Worm (Caenorhabditis elegans) whole organism, early embryonic: ENCODE results near the gene chil-8.

Experiments
- B0310.2 ChIP-seq: sonication (generic microtip); optimal IDR thresholded peaks from 2 replicates; lab custom pipeline; 2016; ENCODE audit warnings: mild to moderate bottlenecking, missing genetic modification characterization, missing compliant biosample characterization
- F13C5.2 ChIP-seq: sonication (generic microtip); optimal IDR thresholded peaks from 2 replicates; lab custom pipeline; 2017; ENCODE audit warnings: mild to moderate bottlenecking, missing genetic modification characterization, inconsistent platforms, missing compliant biosample characterization
- aly-1 ChIP-seq: sonication (generic microtip); optimal IDR thresholded peaks from 2 replicates; lab custom pipeline; 2016; ENCODE audit warnings: missing genetic modification characterization, missing compliant biosample characterization
- ama-1 ChIP-seq: fragments of 150-350 bp; optimal IDR thresholded peaks from 2 replicates; lab custom pipeline; 2014
- ceh-13 ChIP-seq: fragments of 200-800 bp; sonication (Bioruptor generic); optimal IDR thresholded peaks from 2 replicates; lab custom pipeline; 2018; ENCODE audit warnings: mild to moderate bottlenecking, missing genetic modification characterization, missing compliant biosample characterization
- ceh-36 ChIP-seq: sonication (generic microtip); optimal IDR thresholded peaks from 2 replicates; lab custom pipeline; 2016; ENCODE audit warnings: missing genetic modification characterization, inconsistent platforms, missing compliant biosample characterization
- ets-7 ChIP-seq: sonication (generic microtip); optimal IDR thresholded peaks from 2 replicates; lab custom pipeline; 2016; ENCODE audit warnings: missing genotype, missing genetic modification characterization, missing compliant biosample characterization
- flt-1 ChIP-seq: fragments of 200-800 bp; sonication (Bioruptor generic); IDR thresholded peaks from 2 replicates; pipeline ENCODE4 v1.3.6; 2022; ENCODE audit warnings: missing genetic modification characterization, missing compliant biosample characterization
- hmbx-1 ChIP-seq: sonication (generic microtip); optimal IDR thresholded peaks from 2 replicates; lab custom pipeline; 2016; ENCODE audit warnings: mild to moderate bottlenecking, missing genetic modification characterization, missing compliant biosample characterization
- hmg-4 ChIP-seq: fragments of 200-800 bp; sonication (Bioruptor generic); optimal IDR thresholded peaks from 2 replicates; lab custom pipeline; 2018; ENCODE audit warnings: mild to moderate bottlenecking, missing genetic modification characterization, missing compliant biosample characterization
- hnd-1 ChIP-seq: sonication (generic microtip); optimal IDR thresholded peaks from 2 replicates; lab custom pipeline; 2016; ENCODE audit warnings: missing genetic modification characterization, missing compliant biosample characterization
- pes-1 ChIP-seq: fragments of 200-800 bp; sonication (Bioruptor generic); IDR thresholded peaks from 2 replicates; pipeline ENCODE4 v1.3.6; 2022; ENCODE audit warnings: missing genetic modification reagents, missing genetic modification characterization, missing compliant biosample characterization
- scrt-1 ChIP-seq: fragments of 200-800 bp; sonication (Bioruptor generic); IDR thresholded peaks from 2 replicates; pipeline ENCODE4 v1.3.6; 2022; ENCODE audit warnings: missing genetic modification characterization, missing compliant biosample characterization
- sea-1 ChIP-seq: fragments of 200-800 bp; sonication (Bioruptor generic); conservative IDR thresholded peaks from 2 replicates; pipeline ENCODE4 v1.3.6; 2022; ENCODE audit warnings: missing genetic modification characterization, missing compliant biosample characterization
- tbx-11 ChIP-seq: fragments of 200-800 bp; sonication (Bioruptor generic); IDR thresholded peaks from 2 replicates; pipeline ENCODE4 v1.3.6; 2022; ENCODE audit warnings: missing genetic modification characterization, missing compliant biosample characterization
- tbx-37 ChIP-seq: fragments of 200-800 bp; sonication (Bioruptor generic); conservative IDR thresholded peaks from 2 replicates; pipeline ENCODE4 v1.3.6; 2022; ENCODE audit warnings: missing genetic modification reagents, missing genetic modification characterization, missing compliant biosample characterization
- tra-4 ChIP-seq: sonication (generic microtip); optimal IDR thresholded peaks from 2 replicates; lab custom pipeline; 2017; ENCODE audit warnings: missing genetic modification characterization, missing compliant biosample characterization

The chil-8 gene

ce11 chrII:9862147-9862546 is 10.7 kb downstream of the chil-8 start, which contains the start of gene C08H9.18:
TSS of gene C08H9.18 (minus strand) at chrII:9862247.
- no peak for TF ChIP-seq sea-1 (GFP tag; lab: Robert Waterston, UW)
- TF ChIP-seq F13C5.2 (tag; lab: Kevin White, UChicago), result no peak
- TF ChIP-seq ama-1 (lab: Kevin White, UChicago), result no peak
- TF ChIP-seq ceh-36, result no peak
- no peak for TF ChIP-seq ets-7
- TF ChIP-seq flt-1 (GFP tag; lab: Robert Waterston, UW), result no peak
- no peak for TF ChIP-seq hnd-1 (tag; lab: Kevin White, UChicago)
- TF ChIP-seq tbx-11 (GFP tag; lab: Robert Waterston, UW), result no peak
- no peak for TF ChIP-seq tra-4 (tag; lab: Kevin White, UChicago)
- no peak for TF ChIP-seq hmbx-1 (tag; lab: Kevin White, UChicago)
- TF ChIP-seq B0310.2 (tag; lab: Kevin White, UChicago), result no peak
- TF ChIP-seq pes-1 (GFP tag; lab: Robert Waterston, UW), result no peak
- TF ChIP-seq aly-1, result no peak
- TF ChIP-seq tbx-37 (GFP tag; lab: Robert Waterston, UW), result no peak
- TF ChIP-seq scrt-1 (GFP tag; lab: Robert Waterston, UW), result no peak
- no peak for TF ChIP-seq ceh-13 (GFP tag; lab: Kevin White, UChicago)
- no peak for TF ChIP-seq hmg-4

- TF ChIP-seq F13C5.2 (tag; lab: Kevin White, UChicago) (no peak), ama-1 (lab: Kevin White, UChicago) (no peak), flt-1 (GFP tag; lab: Robert Waterston, UW) (no peak), aly-1 (no peak), hmg-4 (no peak), tra-4 (tag; lab: Kevin White, UChicago) (no peak), tbx-37 (GFP tag; lab: Robert Waterston, UW) (no peak), ceh-36 (no peak), scrt-1 (GFP tag; lab: Robert Waterston, UW) (no peak), ets-7 (no peak), sea-1 (GFP tag; lab: Robert Waterston, UW) (no peak), ceh-13 (GFP tag; lab: Kevin White, UChicago) (no peak), tbx-11 (GFP tag; lab: Robert Waterston, UW) (no peak), hmbx-1 (tag; lab: Kevin White, UChicago) (no peak)
These were observed 11.5 kb downstream of the chil-8 start, which contains the start of gene chil-3 for ce11 chrII:9861394-9861793. TSS of gene chil-3 (minus strand) at chrII:9861494.

- no peak for TF ChIP-seq tbx-11 (GFP tag; lab: Robert Waterston, UW)
- no peak for TF ChIP-seq aly-1
- TF ChIP-seq ceh-36, result no peak
- TF ChIP-seq hmg-4, result no peak
- no peak for TF ChIP-seq pes-1 (GFP tag; lab: Robert Waterston, UW)
- TF ChIP-seq tra-4 (tag; lab: Kevin White, UChicago), result no peak
- TF ChIP-seq F13C5.2 (tag; lab: Kevin White, UChicago), result no peak
- no peak for TF ChIP-seq ets-7
These were observed 13.3 kb downstream of the chil-8 start, which contains the start of gene chil-5 for ce11 chrII:9859575-9859974. TSS of gene chil-5 (minus strand) at chrII:9859675.

- TF ChIP-seq ets-7 (no peak), sea-1 (GFP tag; lab: Robert Waterston, UW) (no peak), ama-1 (lab: Kevin White, UChicago) (no peak), pes-1 (GFP tag; lab: Robert Waterston, UW) (no peak), tbx-37 (GFP tag; lab: Robert Waterston, UW) (no peak), tra-4 (tag; lab: Kevin White, UChicago) (no peak)
These were observed 15.1 kb downstream of the chil-8 start, which contains the start of gene chil-6 for ce11 chrII:9857791-9858190. TSS of gene chil-6 (minus strand) at chrII:9857891.

- no peak for TF ChIP-seq pes-1 (GFP tag; lab: Robert Waterston, UW)
- no peak for TF ChIP-seq scrt-1 (GFP tag; lab: Robert Waterston, UW)
- no peak for TF ChIP-seq hnd-1 (tag; lab: Kevin White, UChicago)
- TF ChIP-seq sea-1 (GFP tag; lab: Robert Waterston, UW), result no peak
- TF ChIP-seq ceh-36, result no peak
- no peak for TF ChIP-seq F13C5.2 (tag; lab: Kevin White, UChicago)
- no peak for TF ChIP-seq tra-4 (tag; lab: Kevin White, UChicago)
- TF ChIP-seq aly-1, result no peak
- no peak for TF ChIP-seq hmg-4
- no peak for TF ChIP-seq hmbx-1 (tag; lab: Kevin White, UChicago)
- no peak for TF ChIP-seq tbx-37 (GFP tag; lab: Robert Waterston, UW)
- no peak for TF ChIP-seq B0310.2 (tag; lab: Kevin White, UChicago)
- TF ChIP-seq ceh-13 (GFP tag; lab: Kevin White, UChicago), result no peak
These were observed 17.2 kb downstream of the chil-8 start, which contains the start of gene chil-4 for ce11 chrII:9855620-9856019. TSS of gene chil-4 (minus strand) at chrII:9855720.

- TF ChIP-seq scrt-1 (GFP tag; lab: Robert Waterston, UW), result no peak
- TF ChIP-seq ets-7, result no peak
- no peak for TF ChIP-seq tbx-11 (GFP tag; lab: Robert Waterston, UW)
- no peak for TF ChIP-seq B0310.2 (tag; lab: Kevin White, UChicago)
- TF ChIP-seq ceh-13 (GFP tag; lab: Kevin White, UChicago), result no peak
- TF ChIP-seq sea-1 (GFP tag; lab: Robert Waterston, UW), result no peak
- no peak for TF ChIP-seq F13C5.2 (tag; lab: Kevin White, UChicago)
- TF ChIP-seq hmbx-1 (tag; lab: Kevin White, UChicago), result no peak
These were observed 21.9 kb downstream of the chil-8 start, which contains the start of gene ZK938.10 for ce11 chrII:9850945-9851344. TSS of gene ZK938.10 (minus strand) at chrII:9851045.

ce11 chrII:9849497-9849896 is 23.4 kb downstream of the chil-8 start, which contains the start of gene old-2:
TSS of gene old-2 (minus strand) at chrII:9849597.
- TF ChIP-seq tra-4 (tag; lab: Kevin White, UChicago), result no peak
- TF ChIP-seq ceh-13 (GFP tag; lab: Kevin White, UChicago), result no peak
- no peak for TF ChIP-seq pes-1 (GFP tag; lab: Robert Waterston, UW)
